Fruit fly (Drosophila melanogaster): ENCODE measurements around the gene mus304.

- TF ChIP-seq psq (optimal IDR thresholded peaks at IDR 0.05) (no peak), h (optimal IDR thresholded peaks at IDR 0.05) (no peak), Sin3A (optimal IDR thresholded peaks at IDR 0.05) (no peak), insv (optimal IDR thresholded peaks at IDR 0.05) (no peak), ttk (optimal IDR thresholded peaks at IDR 0.05) (no peak)
Observed at dm6 chr3L:18086754-18087685, 22.6 kb upstream of the mus304 start, which contains the start of gene CG34253.

Measured in Kc167 (cell line).